Worm (Caenorhabditis elegans) whole organism, L1 larva: ENCODE results near the gene nhr-154.

Experiments used
- C16A3.4 ChIP-seq: fragments of 150-350 bp; optimal IDR thresholded peaks from 2 replicates; lab custom pipeline; 2014; ENCODE audit warnings: missing biosample characterization, missing genetic modification characterization
- C34B4.2 ChIP-seq: sonication (generic microtip); optimal IDR thresholded peaks from 2 replicates; lab custom pipeline; 2017; ENCODE audit warnings: mild to moderate bottlenecking, missing genetic modification characterization, missing compliant biosample characterization
- F16B12.6 ChIP-seq: fragments of 150-350 bp; optimal IDR thresholded peaks from 2 replicates; lab custom pipeline; 2014; ENCODE audit warnings: missing biosample characterization, missing genetic modification characterization
- blmp-1 ChIP-seq: fragments of 150-350 bp; optimal IDR thresholded peaks from 2 replicates; lab custom pipeline; 2014; ENCODE audit warnings: missing biosample characterization, missing genetic modification characterization
- dsc-1 ChIP-seq: sonication (generic microtip); optimal IDR thresholded peaks from 2 replicates; lab custom pipeline; 2016; ENCODE audit warnings: mild to moderate bottlenecking, missing genetic modification characterization, missing compliant biosample characterization
- efl-1 ChIP-seq, 4 experiments: fragments of 150-350 bp; optimal IDR thresholded peaks in 3 of 4; peaks in 1 of 4; 1 replicate in 1 of 4; 2 replicates in 3 of 4; lab custom pipeline; 2014; ENCODE audit warnings: missing biosample characterization in 2 of 4, missing genetic modification characterization in 2 of 4, missing genetic modification reagents in 2 of 4
- elt-2 ChIP-seq: sonication (generic microtip); optimal IDR thresholded peaks from 2 replicates; lab custom pipeline; 2016; ENCODE audit warnings: missing genetic modification characterization, mild to moderate bottlenecking, inconsistent platforms, missing compliant biosample characterization, missing genetic modification reagents
- elt-3 ChIP-seq, 6 experiments: fragments of 150-350 bp in 1 of 6; sonication (generic microtip); optimal IDR thresholded peaks; 2 replicates each; lab custom pipeline; 2017 to 2018; ENCODE audit warnings: missing biosample characterization in 6 of 6, missing genetic modification characterization in 6 of 6, inconsistent platforms in 1 of 6
- ets-5 ChIP-seq: fragments of 200-800 bp; sonication (Bioruptor generic); IDR thresholded peaks from 2 replicates; pipeline ENCODE4 v1.3.6; 2022; ENCODE audit warnings: missing genetic modification characterization, missing compliant biosample characterization
- fkh-4 ChIP-seq: sonication (generic microtip); optimal IDR thresholded peaks from 2 replicates; lab custom pipeline; 2016; ENCODE audit warnings: missing compliant biosample characterization, missing genetic modification characterization, borderline replicate concordance
- fos-1 ChIP-seq: fragments of 150-350 bp; optimal IDR thresholded peaks from 2 replicates; lab custom pipeline; 2014; ENCODE audit warnings: missing biosample characterization, missing genetic modification characterization
- hlh-17 ChIP-seq: fragments of 200-800 bp; sonication (Bioruptor generic); optimal IDR thresholded peaks from 2 replicates; lab custom pipeline; 2018; ENCODE audit warnings: missing genetic modification characterization, mild to moderate bottlenecking, missing compliant biosample characterization, moderate library complexity, borderline replicate concordance
- irx-1 ChIP-seq: sonication (generic microtip); optimal IDR thresholded peaks from 2 replicates; lab custom pipeline; 2016; ENCODE audit warnings: missing genetic modification characterization, missing compliant biosample characterization
- isw-1 ChIP-seq: fragments of 200-800 bp; sonication (Bioruptor generic); IDR thresholded peaks from 2 replicates; pipeline ENCODE4 v1.3.6; 2022; ENCODE audit warnings: missing genetic modification characterization, missing compliant biosample characterization
- lin-14 ChIP-seq: fragments of 200-800 bp; sonication (Bioruptor generic); optimal IDR thresholded peaks from 2 replicates; lab custom pipeline; 2018; ENCODE audit warnings: mild to moderate bottlenecking, missing genetic modification characterization, moderate library complexity, missing compliant biosample characterization
- lin-15B ChIP-seq: fragments of 150-350 bp; sonication (generic microtip); optimal IDR thresholded peaks from 3 replicates; lab custom pipeline; 2014; ENCODE audit warnings: missing biosample characterization, missing genetic modification characterization
- lin-35 ChIP-seq, 2 experiments: fragments of 150-350 bp; optimal IDR thresholded peaks; 2 replicates each; lab custom pipeline; 2014; ENCODE audit warnings: missing biosample characterization in 2 of 2, missing genetic modification characterization in 2 of 2, missing genetic modification reagents in 2 of 2
- lin-39 ChIP-seq: fragments of 150-350 bp; optimal IDR thresholded peaks from 2 replicates; lab custom pipeline; 2014; ENCODE audit warnings: missing biosample characterization, missing genetic modification reagents, missing genetic modification characterization
- mdl-1 ChIP-seq, 2 experiments: fragments of 150-350 bp; optimal IDR thresholded peaks; 2 replicates each; lab custom pipeline; 2014 to 2017; ENCODE audit warnings: missing biosample characterization in 2 of 2, missing genetic modification characterization in 2 of 2, inconsistent platforms in 1 of 2
- mep-1 ChIP-seq: fragments of 150-350 bp; optimal IDR thresholded peaks from 2 replicates; lab custom pipeline; 2014; ENCODE audit warnings: missing biosample characterization, missing genetic modification characterization
- nhr-19 ChIP-seq: fragments of 200-800 bp; sonication (Bioruptor generic); conservative IDR thresholded peaks from 2 replicates; pipeline ENCODE4 v1.3.6; 2022; ENCODE audit warnings: missing genetic modification characterization, missing compliant biosample characterization
- nhr-20 ChIP-seq: sonication (generic microtip); optimal IDR thresholded peaks from 2 replicates; lab custom pipeline; 2016; ENCODE audit warnings: mild to moderate bottlenecking, missing genetic modification characterization, missing compliant biosample characterization
- nhr-237 ChIP-seq: fragments of 150-350 bp; optimal IDR thresholded peaks from 2 replicates; lab custom pipeline; 2014; ENCODE audit warnings: missing biosample characterization, missing genetic modification characterization
- nhr-47 ChIP-seq: sonication (generic microtip); optimal IDR thresholded peaks from 2 replicates; lab custom pipeline; 2016; ENCODE audit warnings: mild to moderate bottlenecking, missing genetic modification characterization, moderate library complexity, missing compliant biosample characterization
- nhr-71 ChIP-seq: sonication (generic microtip); optimal IDR thresholded peaks from 2 replicates; lab custom pipeline; 2016; ENCODE audit warnings: mild to moderate bottlenecking, missing genetic modification characterization, moderate library complexity, missing compliant biosample characterization
- nhr-76 ChIP-seq: sonication (generic microtip); optimal IDR thresholded peaks from 2 replicates; lab custom pipeline; 2017; ENCODE audit warnings: missing biosample characterization, missing genetic modification characterization
- nhr-84 ChIP-seq: sonication (generic microtip); optimal IDR thresholded peaks from 2 replicates; lab custom pipeline; 2017; ENCODE audit warnings: missing biosample characterization, missing genetic modification characterization
- nhr-85 ChIP-seq: sonication (generic microtip); peaks from one replicate; lab custom pipeline; 2016; ENCODE audit warnings: missing genetic modification characterization, inconsistent platforms, missing compliant biosample characterization
- pax-3 ChIP-seq: fragments of 200-800 bp; sonication (Bioruptor generic); optimal IDR thresholded peaks from 2 replicates; lab custom pipeline; 2018; ENCODE audit warnings: mild to moderate bottlenecking, missing genetic modification characterization, moderate library complexity, missing compliant biosample characterization
- rnt-1 ChIP-seq: sonication (generic microtip); optimal IDR thresholded peaks from 2 replicates; lab custom pipeline; 2016; ENCODE audit warnings: mild to moderate bottlenecking, missing genetic modification characterization, moderate library complexity, missing compliant biosample characterization
- skn-1 ChIP-seq: fragments of 150-350 bp; optimal IDR thresholded peaks from 2 replicates; lab custom pipeline; 2014; ENCODE audit warnings: missing biosample characterization, missing genetic modification characterization
- snu-23 ChIP-seq: sonication (generic microtip); optimal IDR thresholded peaks from 2 replicates; lab custom pipeline; 2016; ENCODE audit warnings: missing genetic modification characterization, missing compliant biosample characterization
- sox-4 ChIP-seq: sonication (generic microtip); optimal IDR thresholded peaks from 2 replicates; lab custom pipeline; 2016; ENCODE audit warnings: missing genetic modification characterization, missing compliant biosample characterization
- sup-37 ChIP-seq: fragments of 200-800 bp; sonication (Bioruptor generic); optimal IDR thresholded peaks from 2 replicates; lab custom pipeline; 2018; ENCODE audit warnings: mild to moderate bottlenecking, missing genetic modification characterization, missing compliant biosample characterization
- swsn-7 ChIP-seq: sonication (generic microtip); optimal IDR thresholded peaks from 2 replicates; lab custom pipeline; 2016; ENCODE audit warnings: missing genetic modification characterization, missing compliant biosample characterization
- tbx-2 ChIP-seq: sonication (generic microtip); optimal IDR thresholded peaks from 2 replicates; lab custom pipeline; 2016; ENCODE audit warnings: missing genetic modification characterization, missing compliant biosample characterization
- unc-130 ChIP-seq: fragments of 150-350 bp; optimal IDR thresholded peaks from 2 replicates; lab custom pipeline; 2017; ENCODE audit warnings: missing biosample characterization, missing genetic modification characterization, inconsistent platforms
- xbp-1 ChIP-seq: sonication (generic microtip); optimal IDR thresholded peaks from 2 replicates; lab custom pipeline; 2016; ENCODE audit warnings: missing genetic modification characterization, missing compliant biosample characterization
- ztf-4 ChIP-seq: fragments of 150-350 bp; optimal IDR thresholded peaks from 2 replicates; lab custom pipeline; 2014; ENCODE audit warnings: missing biosample characterization, missing genetic modification characterization

Gene nhr-154

DNA sequence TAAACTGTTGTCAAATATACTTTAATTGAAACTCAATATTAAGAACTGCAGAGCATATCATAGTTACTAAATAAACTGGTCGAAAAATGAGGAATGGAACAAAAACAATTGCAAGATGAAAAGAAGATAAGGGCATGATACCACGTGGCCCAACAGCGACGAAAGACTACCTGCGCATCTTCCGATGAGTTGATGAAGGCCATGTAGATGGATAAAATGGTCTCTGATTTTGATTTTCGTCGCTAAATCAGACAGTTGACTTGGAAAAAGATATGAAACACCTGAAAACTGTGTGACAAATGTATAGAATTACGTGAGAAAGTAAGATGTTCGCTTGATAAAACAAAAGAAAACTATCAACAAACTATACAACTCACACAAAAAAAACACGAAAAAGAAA is 29.6 kb upstream of the nhr-154 start:
- peak; percentile 81 for TF ChIP-seq lin-14 (GFP tag; lab: Kevin White, UChicago)
- peak in 1 of 2 experiments; percentile 38 for TF ChIP-seq lin-35 (GFP tag; optimal IDR thresholded peaks at IDR 0.05; lab: Kevin White, UChicago)
- no peak for TF ChIP-seq ets-5 (GFP tag; lab: Robert Waterston, UW)
- TF ChIP-seq nhr-71 (tag; lab: Kevin White, UChicago), result peak; percentile 59
- peak; percentile 72 for TF ChIP-seq blmp-1 (tag; lab: Kevin White, UChicago)
- TF ChIP-seq nhr-85 (tag; lab: Kevin White, UChicago), result peak; percentile 94
- peak; percentile 46 for TF ChIP-seq mep-1 (tag; lab: Kevin White, UChicago)
- no peak for TF ChIP-seq isw-1 (GFP tag; lab: Robert Waterston, UW)
- no peak for TF ChIP-seq swsn-7 (tag; lab: Kevin White, UChicago)
- peak; percentile 79 for TF ChIP-seq nhr-20 (tag; lab: Kevin White, UChicago)
- TF ChIP-seq elt-3 (tag; optimal IDR thresholded peaks at IDR 0.05; lab: Kevin White, UChicago), result peak in 4 of 6 experiments; percentile 41 to 93 (median 89)
- no peak for TF ChIP-seq hlh-17 (GFP tag; lab: Kevin White, UChicago)
- TF ChIP-seq C16A3.4, result peak; percentile 16
- TF ChIP-seq unc-130 (tag; lab: Kevin White, UChicago), result peak; percentile 35
- peak; percentile 17; the same call in 1 of the 2 replicates for TF ChIP-seq nhr-19 (GFP tag; lab: Robert Waterston, UW)
- TF ChIP-seq snu-23, result peak; percentile 66
- TF ChIP-seq pax-3 (tag; lab: Kevin White, UChicago), result no peak
- TF ChIP-seq nhr-47 (tag; lab: Kevin White, UChicago), result no peak
- TF ChIP-seq irx-1, result no peak
- TF ChIP-seq mdl-1 (tag; optimal IDR thresholded peaks at IDR 0.05; lab: Kevin White, UChicago), result peak in 1 of 2 experiments; percentile 79
- TF ChIP-seq fos-1, result no peak

DNA sequence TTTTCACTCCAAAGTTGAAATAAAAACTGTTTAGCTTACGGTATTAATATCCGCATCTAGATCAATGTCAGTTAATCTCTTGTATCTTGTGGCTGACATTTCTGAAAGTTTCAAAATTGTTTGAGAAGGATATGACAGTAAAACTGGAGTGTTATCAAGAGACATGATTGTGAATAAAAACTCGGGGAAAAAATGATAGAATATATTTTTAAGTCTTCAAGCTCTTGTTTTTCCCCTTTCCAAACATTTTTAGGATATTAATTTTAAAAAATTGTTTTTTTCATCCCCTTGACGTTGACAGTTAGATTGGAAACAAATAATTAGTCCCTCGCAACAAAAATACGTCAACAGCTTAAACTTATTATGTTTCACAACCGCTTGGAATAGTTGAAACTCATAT is 26.2 kb upstream of the nhr-154 start, which contains the start of gene R07B7.6:
Gene R07B7.6, minus strand, starts transcription at position 101 of the 400 bp plus-strand sequence.
- no peak for TF ChIP-seq fos-1
- no peak for TF ChIP-seq nhr-84 (tag; lab: Kevin White, UChicago)
- no peak for TF ChIP-seq nhr-71 (tag; lab: Kevin White, UChicago)
- TF ChIP-seq rnt-1 (tag; lab: Kevin White, UChicago), result no peak
- TF ChIP-seq nhr-19 (GFP tag; lab: Robert Waterston, UW), result no peak
- no peak for TF ChIP-seq lin-39 (tag; lab: Kevin White, UChicago)
- TF ChIP-seq efl-1 (optimal IDR thresholded peaks at IDR 0.05; lab: Kevin White, UChicago), result no peak
- TF ChIP-seq efl-1 (GFP tag; optimal IDR thresholded peaks at IDR 0.05 in 1 of 2; lab: Kevin White, UChicago), result no peak
- no peak for TF ChIP-seq nhr-47 (tag; lab: Kevin White, UChicago)
- TF ChIP-seq ztf-4 (tag; lab: Kevin White, UChicago), result no peak
- TF ChIP-seq fkh-4, result no peak
- TF ChIP-seq xbp-1 (tag; lab: Kevin White, UChicago), result no peak

DNA sequence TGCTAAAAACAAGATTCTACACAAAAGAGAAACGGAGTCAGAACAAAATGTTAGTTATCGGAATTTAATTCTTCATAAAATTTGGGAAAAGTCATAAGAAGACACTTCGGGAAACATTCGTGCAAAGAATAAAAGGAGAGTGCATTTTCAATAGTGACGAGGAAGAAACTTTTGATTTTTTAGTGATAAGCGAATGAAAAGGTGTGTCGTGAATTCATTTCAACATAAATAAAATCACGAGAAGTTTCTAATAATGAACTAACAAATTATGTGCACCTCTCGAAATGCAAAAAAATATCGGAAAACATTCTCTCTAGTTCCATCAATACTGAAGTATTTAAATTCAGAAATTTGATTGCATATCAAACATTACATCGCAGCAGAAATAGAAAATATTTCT is 25.1 kb upstream of the nhr-154 start:
- TF ChIP-seq elt-2 (tag; lab: Kevin White, UChicago) (peak; percentile 29), efl-1 (optimal IDR thresholded peaks at IDR 0.05; lab: Kevin White, UChicago) (no peak), efl-1 (GFP tag; optimal IDR thresholded peaks at IDR 0.05 in 1 of 2; lab: Kevin White, UChicago) (peak in 1 of 2 experiments; percentile 45), sox-4 (tag; lab: Kevin White, UChicago) (no peak)

DNA sequence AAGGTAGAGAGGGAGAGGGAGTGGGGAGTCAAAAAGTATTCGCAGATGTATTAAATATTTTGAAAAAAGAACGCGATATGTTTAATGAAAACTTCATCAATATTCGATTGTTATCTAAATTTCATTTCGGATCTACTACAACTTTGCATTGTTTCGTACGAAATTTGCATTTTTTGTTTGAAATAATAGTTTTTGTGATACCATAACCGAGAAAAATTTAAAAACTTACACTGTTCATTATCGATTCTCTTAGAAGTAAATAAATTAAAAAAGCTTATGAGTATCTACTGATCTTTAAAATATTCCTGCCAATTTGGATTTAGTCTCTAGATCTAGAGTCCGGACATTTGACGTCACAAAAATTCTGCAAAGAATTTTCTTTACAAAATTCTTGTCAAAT is 20.8 kb upstream of the nhr-154 start, which contains the start of gene R07B7.9:
Gene R07B7.9, minus strand, starts transcription at position 101 of the 400 bp plus-strand sequence.
- TF ChIP-seq skn-1 (tag; lab: Kevin White, UChicago) (no peak), sup-37 (no peak), F16B12.6 (tag; lab: Kevin White, UChicago) (no peak), ztf-4 (tag; lab: Kevin White, UChicago) (no peak), C34B4.2 (no peak), nhr-76 (tag; lab: Kevin White, UChicago) (no peak), irx-1 (no peak), lin-15B (no peak), nhr-237 (tag; lab: Kevin White, UChicago) (no peak), tbx-2 (tag; lab: Kevin White, UChicago) (no peak), dsc-1 (tag; lab: Kevin White, UChicago) (no peak), nhr-20 (tag; lab: Kevin White, UChicago) (no peak), mep-1 (tag; lab: Kevin White, UChicago) (no peak)
